Fruit fly (Drosophila melanogaster) S2 (cell line): ENCODE results near the gene skd.

Source experiments
- CG8478 ChIP-seq: fragments of >200 bp; optimal IDR thresholded peaks from 2 replicates; lab custom pipeline; 2018
- CTCF ChIP-seq, 2 experiments: fragments of >200 bp; optimal IDR thresholded peaks; 2 replicates each; lab custom pipeline; 2018

DNA sequence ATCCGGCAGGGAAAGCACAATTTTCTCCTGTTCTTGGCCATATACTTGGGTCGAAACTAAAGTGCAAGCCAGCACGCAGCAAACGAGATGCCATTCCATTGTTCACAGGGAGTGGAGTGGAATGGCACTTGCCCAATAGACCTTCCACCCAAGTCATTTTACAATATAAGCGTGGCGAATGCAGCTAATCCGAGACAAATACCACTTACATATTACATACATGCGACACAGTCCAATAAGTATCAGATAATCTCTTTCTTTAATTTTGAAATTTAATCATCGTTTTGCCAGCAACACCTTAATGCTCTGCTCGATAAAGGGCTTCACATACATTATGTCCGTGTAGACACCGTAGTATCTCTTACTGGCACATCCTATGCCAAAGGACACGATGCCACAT lies 65.9 kb downstream of the skd start, which contains the start of gene CG11037:
- TF ChIP-seq CG8478 (lab: Kevin White, UChicago) (no peak), CTCF (optimal IDR thresholded peaks at IDR 0.05; lab: Kevin White, UChicago) (no peak)
